Fruit fly (Drosophila melanogaster): ENCODE measurements around the gene CG4887.

The CG4887 gene

DNA sequence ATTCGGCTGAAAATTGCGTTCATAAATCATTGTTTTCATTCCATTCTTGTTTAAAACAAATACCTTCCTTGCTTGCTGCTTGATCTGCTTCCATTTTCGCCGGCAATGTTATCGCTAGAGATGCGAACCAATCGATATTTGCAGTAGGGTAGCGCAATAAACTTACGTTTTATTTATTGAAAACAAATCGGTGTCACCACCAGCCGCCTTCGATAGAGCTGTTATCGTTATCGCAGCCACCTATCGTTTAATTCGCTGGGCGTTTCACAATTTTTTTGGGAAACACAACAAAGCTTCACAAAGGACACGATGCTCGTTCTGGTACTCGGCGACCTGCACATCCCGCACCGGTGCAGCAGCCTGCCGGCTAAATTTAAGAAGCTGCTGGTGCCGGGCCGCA lies 22.3 kb upstream of the CG4887 start, which contains the start of the genes Tfb4 and Vps29 (continued):
- no peak for TF ChIP-seq CG4730 (GFP tag; IDR thresholded peaks at IDR 0.05)
- no peak for TF ChIP-seq Lpt (GFP tag; optimal IDR thresholded peaks at IDR 0.05)
- 0 out of 2 replicates have a peak, but pooled peaks have one; percentile 35 for TF ChIP-seq CG9215 (GFP tag; IDR thresholded peaks at IDR 0.05)
- TF ChIP-seq knrl (GFP tag; IDR thresholded peaks at IDR 0.05; ENCODE audit: partially characterized antibody), result peak; percentile 71; the same call in 2 of the 3 replicates
- TF ChIP-seq CG6689 (GFP tag; IDR thresholded peaks at IDR 0.05), result peak; percentile 75
- peak; percentile 70 for TF ChIP-seq pzg (GFP tag; optimal IDR thresholded peaks at IDR 0.05)
- no peak for TF ChIP-seq corto (GFP tag; optimal IDR thresholded peaks at IDR 0.05)
- peak; percentile 58 for TF ChIP-seq CG15514 (GFP tag; optimal IDR thresholded peaks at IDR 0.05)
- peak; percentile 31 for TF ChIP-seq maf-S (GFP tag; optimal IDR thresholded peaks at IDR 0.05)
- no peak for TF ChIP-seq CG13894 (tag; optimal IDR thresholded peaks at IDR 0.05)
- peak; percentile 7 for TF ChIP-seq p53 (GFP tag; optimal IDR thresholded peaks at IDR 0.05)
- TF ChIP-seq gro (GFP tag; optimal IDR thresholded peaks at IDR 0.05), result peak; percentile 18
- no peak for TF ChIP-seq CG12219 (GFP tag; optimal IDR thresholded peaks at IDR 0.05)
- peak; percentile 64 for TF ChIP-seq Xrp1 (GFP tag; IDR thresholded peaks at IDR 0.05)
- no peak for TF ChIP-seq usp (GFP tag; optimal IDR thresholded peaks at IDR 0.05)
- TF ChIP-seq danr (GFP tag; IDR thresholded peaks at IDR 0.05), result no peak
- TF ChIP-seq HLH4C (GFP tag; IDR thresholded peaks at IDR 0.05; ENCODE audit: partially characterized antibody), result peak; percentile 98
- peak; percentile 96 for TF ChIP-seq chinmo (GFP tag; IDR thresholded peaks at IDR 0.05; ENCODE audit: partially characterized antibody)
- peak; percentile 93 for TF ChIP-seq vnd (GFP tag; IDR thresholded peaks at IDR 0.05; ENCODE audit: partially characterized antibody)
- no peak for TF ChIP-seq CG15269 (tag; optimal IDR thresholded peaks at IDR 0.05)
- no peak for TF ChIP-seq Atf3 (GFP tag; optimal IDR thresholded peaks at IDR 0.05)
- TF ChIP-seq CG1024 (GFP tag; IDR thresholded peaks at IDR 0.05), result 0 out of 2 replicates have a peak, but pooled peaks have one; percentile 32
- TF ChIP-seq grau (tag; optimal IDR thresholded peaks at IDR 0.05), result no peak
- no peak for TF ChIP-seq CG34376 (GFP tag; optimal IDR thresholded peaks at IDR 0.05)
- no peak for TF ChIP-seq schlank (tag; optimal IDR thresholded peaks at IDR 0.05)
- TF ChIP-seq HHEX (GFP tag; optimal IDR thresholded peaks at IDR 0.05), result no peak
- no peak for TF ChIP-seq gcm2 (GFP tag; optimal IDR thresholded peaks at IDR 0.05)
- peak; percentile 52 for TF ChIP-seq vfl (GFP tag; optimal IDR thresholded peaks at IDR 0.05)
- TF ChIP-seq CG5953 (GFP tag; IDR thresholded peaks at IDR 0.05), result no peak
- peak; percentile 7 for TF ChIP-seq CG9797 (GFP tag; optimal IDR thresholded peaks at IDR 0.05)
- TF ChIP-seq Dbx (GFP tag; IDR thresholded peaks at IDR 0.05), result peak; percentile 65; the same call in 2 of the 3 replicates
- no peak for TF ChIP-seq CG10431 (GFP tag; optimal IDR thresholded peaks at IDR 0.05)
- no peak for TF ChIP-seq lab (GFP tag; optimal IDR thresholded peaks at IDR 0.05)
- peak; percentile 96 for TF ChIP-seq CG7963 (GFP tag; IDR thresholded peaks at IDR 0.05; ENCODE audit: partially characterized antibody)
- TF ChIP-seq ken (GFP tag; IDR thresholded peaks at IDR 0.05), result peak; percentile 61; the same call in 2 of the 3 replicates
- peak; percentile 94 for TF ChIP-seq CG6791 (GFP tag; IDR thresholded peaks at IDR 0.05; ENCODE audit: partially characterized antibody)
- no peak for TF ChIP-seq Dip3 (GFP tag; optimal IDR thresholded peaks at IDR 0.05)
- no peak for TF ChIP-seq odd (GFP tag; optimal IDR thresholded peaks at IDR 0.05)
- peak; percentile 75 for TF ChIP-seq her (GFP tag; optimal IDR thresholded peaks at IDR 0.05)
- peak; percentile 7 for TF ChIP-seq tx (GFP tag; optimal IDR thresholded peaks at IDR 0.05)
- peak; percentile 9 for TF ChIP-seq CG13775 (GFP tag; optimal IDR thresholded peaks at IDR 0.05)
- no peak for TF ChIP-seq run (tag; optimal IDR thresholded peaks at IDR 0.05)
- TF ChIP-seq dm (GFP tag; optimal IDR thresholded peaks at IDR 0.05), result peak; percentile 31
- peak; percentile 43 for TF ChIP-seq CG33213 (GFP tag; optimal IDR thresholded peaks at IDR 0.05)
- TF ChIP-seq CG15479 (GFP tag; optimal IDR thresholded peaks at IDR 0.05), result no peak
- TF ChIP-seq Oli (tag; optimal IDR thresholded peaks at IDR 0.05), result no peak
- TF ChIP-seq sqz (GFP tag; optimal IDR thresholded peaks at IDR 0.05), result no peak
- peak; percentile 12 for TF ChIP-seq NC2β (GFP tag; optimal IDR thresholded peaks at IDR 0.05)
- TF ChIP-seq Doc3 (GFP tag; IDR thresholded peaks at IDR 0.05; ENCODE audit: partially characterized antibody), result peak; percentile 81
- 0 out of 3 replicates have a peak, but pooled peaks have one; percentile 14 for TF ChIP-seq tgo (GFP tag; IDR thresholded peaks at IDR 0.05)
